Worm (Caenorhabditis elegans) whole organism, L1 larva: ENCODE data around the gene oac-40.

ENCODE experiments used
- aha-1 ChIP-seq: fragments of 150-350 bp; optimal IDR thresholded peaks from 2 replicates; lab custom pipeline; 2014; ENCODE audit warnings: missing biosample characterization, missing genetic modification characterization
- ama-1 ChIP-seq: fragments of 150-350 bp; optimal IDR thresholded peaks from 2 replicates; lab custom pipeline; 2014
- ceh-8 ChIP-seq: fragments of 200-800 bp; sonication (Bioruptor generic); optimal IDR thresholded peaks from 2 replicates; lab custom pipeline; 2018; ENCODE audit warnings: mild to moderate bottlenecking, missing genetic modification characterization, moderate library complexity, missing compliant biosample characterization
- ceh-82 ChIP-seq, 3 experiments: fragments of 150-350 bp in 1 of 3; sonication (generic microtip) in 2 of 3; optimal IDR thresholded peaks; 2 replicates each; lab custom pipeline; 2014 to 2017; ENCODE audit warnings: missing biosample characterization in 3 of 3, missing genetic modification characterization in 3 of 3
- dpl-1 ChIP-seq, 3 experiments: fragments of 150-350 bp in 2 of 3; sonication (generic microtip) in 1 of 3; optimal IDR thresholded peaks; 2 replicates each; lab custom pipeline; 2014 to 2017; ENCODE audit warnings: missing biosample characterization in 3 of 3, missing genetic modification characterization in 3 of 3, missing genetic modification reagents in 3 of 3
- fos-1 ChIP-seq: fragments of 150-350 bp; optimal IDR thresholded peaks from 2 replicates; lab custom pipeline; 2014; ENCODE audit warnings: missing biosample characterization, missing genetic modification characterization
- lir-3 ChIP-seq: sonication (generic microtip); optimal IDR thresholded peaks from 2 replicates; lab custom pipeline; 2016; ENCODE audit warnings: mild to moderate bottlenecking, missing genetic modification characterization, moderate library complexity, missing compliant biosample characterization; ENCODE audit not compliant: poor library complexity
- nhr-28 ChIP-seq: fragments of 150-350 bp; optimal IDR thresholded peaks from 2 replicates; lab custom pipeline; 2014; ENCODE audit warnings: missing biosample characterization, missing genetic modification characterization
- nhr-76 ChIP-seq: sonication (generic microtip); optimal IDR thresholded peaks from 2 replicates; lab custom pipeline; 2017; ENCODE audit warnings: missing biosample characterization, missing genetic modification characterization
- sox-4 ChIP-seq: sonication (generic microtip); optimal IDR thresholded peaks from 2 replicates; lab custom pipeline; 2016; ENCODE audit warnings: missing genetic modification characterization, missing compliant biosample characterization
- tbx-2 ChIP-seq: sonication (generic microtip); optimal IDR thresholded peaks from 2 replicates; lab custom pipeline; 2016; ENCODE audit warnings: missing genetic modification characterization, missing compliant biosample characterization
- unc-130 ChIP-seq: fragments of 150-350 bp; optimal IDR thresholded peaks from 2 replicates; lab custom pipeline; 2017; ENCODE audit warnings: missing biosample characterization, missing genetic modification characterization, inconsistent platforms
- zag-1 ChIP-seq: fragments of 150-350 bp; optimal IDR thresholded peaks from 2 replicates; lab custom pipeline; 2014; ENCODE audit warnings: missing biosample characterization, missing genetic modification characterization
- ztf-11 ChIP-seq, 2 experiments: sonication (generic microtip); optimal IDR thresholded peaks; 2 replicates each; lab custom pipeline; 2016 to 2017; ENCODE audit warnings: missing genetic modification characterization in 2 of 2, missing biosample characterization in 1 of 2, missing compliant biosample characterization in 1 of 2

DNA sequence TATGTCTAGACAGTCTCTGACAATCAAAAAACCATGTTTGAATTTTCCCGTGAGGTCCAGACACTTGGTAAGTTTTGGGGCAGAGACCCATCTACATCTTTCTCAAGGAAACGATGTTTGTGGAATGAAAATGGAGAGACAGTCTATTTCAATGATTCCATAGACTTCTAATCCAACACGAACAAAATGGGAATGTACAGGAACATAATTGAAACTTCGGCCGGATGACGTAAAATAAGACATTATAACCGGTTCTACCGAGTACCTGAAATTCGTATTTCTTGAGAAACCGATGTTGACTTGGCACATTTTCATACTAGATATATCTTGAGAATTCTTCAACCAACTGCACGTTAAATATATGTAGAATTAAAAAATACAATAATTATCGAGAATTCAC is 28.5 kb upstream of the oac-40 start, which contains the start of gene str-87:
- no peak for TF ChIP-seq tbx-2
- no peak for TF ChIP-seq ztf-11 (tag; optimal IDR thresholded peaks at IDR 0.05; lab: Kevin White, UChicago)
- no peak for TF ChIP-seq sox-4
- TF ChIP-seq aha-1 (tag; lab: Kevin White, UChicago) = no peak
- no peak for TF ChIP-seq unc-130 (tag; lab: Kevin White, UChicago)
- TF ChIP-seq dpl-1 (GFP tag; optimal IDR thresholded peaks at IDR 0.05; lab: Kevin White, UChicago) = no peak
- TF ChIP-seq nhr-76 (tag; lab: Kevin White, UChicago) = no peak
- TF ChIP-seq zag-1 (tag; lab: Kevin White, UChicago) = no peak
- TF ChIP-seq nhr-28 (tag; lab: Kevin White, UChicago) = no peak
- no peak for TF ChIP-seq ceh-82 (tag; optimal IDR thresholded peaks at IDR 0.05; lab: Kevin White, UChicago)
- TF ChIP-seq ceh-8 (GFP tag; lab: Kevin White, UChicago) = no peak
- no peak for TF ChIP-seq lir-3 (tag; lab: Kevin White, UChicago)
- no peak for TF ChIP-seq fos-1 (tag; lab: Kevin White, UChicago)
- TF ChIP-seq ama-1 (lab: Kevin White, UChicago) = no peak
